Worm (Caenorhabditis elegans) whole organism, young adult: Measurements from ENCODE around the gene zipt-15.
A peak's percentile ranks its signal among the peaks of the same experiment; 100 is the strongest.

Source experiments
- B0261.1 ChIP-seq: sonication (generic microtip); optimal IDR thresholded peaks from 2 replicates; lab custom pipeline; 2016; ENCODE audit warnings: mild to moderate bottlenecking, missing genetic modification characterization, moderate library complexity, missing compliant biosample characterization
- C06A6.2 ChIP-seq: fragments of 200-800 bp; sonication (Bioruptor generic); conservative IDR thresholded peaks from 2 replicates; pipeline ENCODE4 v1.3.6; 2022; ENCODE audit warnings: missing genetic modification characterization, missing compliant biosample characterization
- F49E8.2 ChIP-seq: sonication (generic microtip); optimal IDR thresholded peaks from 3 replicates; lab custom pipeline; 2017; ENCODE audit warnings: missing genetic modification characterization, mild to moderate bottlenecking, missing compliant biosample characterization, antibody characterized with exemption, moderate library complexity; ENCODE audit not compliant: insufficient read depth
- F57A8.1 ChIP-seq: fragments of 200-800 bp; sonication (Bioruptor generic); optimal IDR thresholded peaks from 2 replicates; lab custom pipeline; 2018; ENCODE audit warnings: mild to moderate bottlenecking, missing genetic modification characterization, moderate library complexity, missing compliant biosample characterization
- K12H6.12 ChIP-seq: fragments of 200-800 bp; sonication (Bioruptor generic); optimal IDR thresholded peaks from 2 replicates; lab custom pipeline; 2018; ENCODE audit warnings: mild to moderate bottlenecking, missing genetic modification characterization, missing compliant biosample characterization
- T07F8.4 ChIP-seq: sonication (generic microtip); optimal IDR thresholded peaks from 2 replicates; lab custom pipeline; 2016; ENCODE audit warnings: mild to moderate bottlenecking, missing genetic modification characterization, moderate library complexity, missing compliant biosample characterization
- T26A5.8 ChIP-seq: sonication (generic microtip); optimal IDR thresholded peaks from 2 replicates; lab custom pipeline; 2016; ENCODE audit warnings: missing genetic modification characterization, missing compliant biosample characterization
- Y56A3A.18 ChIP-seq: fragments of 200-800 bp; sonication (Bioruptor generic); IDR thresholded peaks from 2 replicates; pipeline ENCODE4 v1.3.6; 2022; ENCODE audit warnings: missing genetic modification reagents, missing genetic modification characterization, missing compliant biosample characterization
- Y79H2A.3 ChIP-seq: fragments of 200-800 bp; sonication (Bioruptor generic); conservative IDR thresholded peaks from 2 replicates; pipeline ENCODE4 v1.3.6; 2022; ENCODE audit warnings: missing genetic modification reagents, missing genetic modification characterization, missing compliant biosample characterization
- Y95B8A.8 ChIP-seq: fragments of 200-800 bp; sonication (Bioruptor generic); IDR thresholded peaks from 2 replicates; pipeline ENCODE4 v1.3.6; 2022; ENCODE audit warnings: missing genetic modification reagents, missing genetic modification characterization, missing compliant biosample characterization
- ZK185.1 ChIP-seq: sonication (generic microtip); optimal IDR thresholded peaks from 2 replicates; lab custom pipeline; 2016; ENCODE audit warnings: mild to moderate bottlenecking, missing genetic modification characterization, missing compliant biosample characterization; ENCODE audit not compliant: poor library complexity, severe bottlenecking
- ama-1 ChIP-seq, 3 experiments: fragments of 150-350 bp in 1 of 3; sonication (generic microtip) in 2 of 3; optimal IDR thresholded peaks; 2 replicates each; lab custom pipeline; 2014 to 2018; ENCODE audit warnings: missing biosample characterization in 2 of 3, missing genetic modification characterization in 2 of 3, missing genetic modification reagents in 2 of 3
- atf-7 ChIP-seq: sonication (generic microtip); optimal IDR thresholded peaks from 2 replicates; lab custom pipeline; 2017; ENCODE audit warnings: mild to moderate bottlenecking, missing genetic modification characterization, missing compliant biosample characterization
- bed-1 ChIP-seq: fragments of 200-800 bp; sonication (Bioruptor generic); IDR thresholded peaks from 2 replicates; pipeline ENCODE4 v1.3.6; 2022; ENCODE audit warnings: missing genetic modification reagents, missing genetic modification characterization, missing compliant biosample characterization
- cebp-1 ChIP-seq, 2 experiments: fragments of 200-800 bp in 1 of 2; sonication (Bioruptor generic) in 1 of 2; sonication (generic microtip) in 1 of 2; IDR thresholded peaks in 1 of 2; optimal IDR thresholded peaks in 1 of 2; 2 replicates each; pipeline versions ENCODE4 v1.3.6 to Lab custom; 2017 to 2022; ENCODE audit warnings: missing compliant biosample characterization in 2 of 2, missing genetic modification characterization in 2 of 2, mild to moderate bottlenecking in 1 of 2, missing genetic modification reagents in 1 of 2, moderate library complexity in 1 of 2
- cebp-2 ChIP-seq: fragments of 200-800 bp; sonication (Bioruptor generic); IDR thresholded peaks from 2 replicates; pipeline ENCODE4 v1.3.6; 2022; ENCODE audit warnings: missing genetic modification characterization, missing compliant biosample characterization
- ceh-58 ChIP-seq: fragments of 200-800 bp; sonication (Bioruptor generic); IDR thresholded peaks from 2 replicates; pipeline ENCODE4 v1.3.6; 2022; ENCODE audit warnings: missing genetic modification characterization, missing compliant biosample characterization
- ceh-79 ChIP-seq: sonication (generic microtip); optimal IDR thresholded peaks from 2 replicates; lab custom pipeline; 2017; ENCODE audit warnings: mild to moderate bottlenecking, missing genetic modification characterization, missing compliant biosample characterization
- efl-1 ChIP-seq: fragments of 150-350 bp; optimal IDR thresholded peaks from 2 replicates; lab custom pipeline; 2014; ENCODE audit warnings: missing biosample characterization, missing genetic modification reagents, missing genetic modification characterization
- ekl-4 ChIP-seq: fragments of 200-800 bp; sonication (Bioruptor generic); IDR thresholded peaks from 2 replicates; pipeline ENCODE4 v1.3.6; 2022; ENCODE audit warnings: missing genetic modification reagents, missing genetic modification characterization, missing compliant biosample characterization
- hlh-12 ChIP-seq: sonication (generic microtip); optimal IDR thresholded peaks from 2 replicates; lab custom pipeline; 2016; ENCODE audit warnings: missing genetic modification characterization, missing compliant biosample characterization
- hlh-26 ChIP-seq: fragments of 200-800 bp; sonication (Bioruptor generic); conservative IDR thresholded peaks from 2 replicates; pipeline ENCODE4 v1.3.6; 2022; ENCODE audit warnings: missing genetic modification reagents, missing genetic modification characterization, missing compliant biosample characterization
- hmg-20 ChIP-seq: fragments of 200-800 bp; sonication (Bioruptor generic); IDR thresholded peaks from 2 replicates; pipeline ENCODE4 v1.3.6; 2022; ENCODE audit warnings: missing genetic modification reagents, missing genetic modification characterization, missing compliant biosample characterization
- lin-40 ChIP-seq: sonication (generic microtip); optimal IDR thresholded peaks from 2 replicates; lab custom pipeline; 2016; ENCODE audit warnings: missing genetic modification characterization, mild to moderate bottlenecking, missing compliant biosample characterization, missing genotype, missing genetic modification reagents
- lir-1 ChIP-seq: fragments of 200-800 bp; sonication (Bioruptor generic); conservative IDR thresholded peaks from 2 replicates; pipeline ENCODE4 v1.3.6; 2022; ENCODE audit warnings: missing genetic modification reagents, missing genetic modification characterization, missing compliant biosample characterization
- madf-10 ChIP-seq: sonication (generic microtip); optimal IDR thresholded peaks from 2 replicates; lab custom pipeline; 2016; ENCODE audit warnings: mild to moderate bottlenecking, missing genetic modification characterization, missing compliant biosample characterization
- madf-6 ChIP-seq: fragments of 200-800 bp; sonication (Bioruptor generic); IDR thresholded peaks from 2 replicates; pipeline ENCODE4 v1.3.6; 2022; ENCODE audit warnings: missing genetic modification reagents, missing genetic modification characterization, missing compliant biosample characterization
- mxl-1 ChIP-seq: sonication (generic microtip); optimal IDR thresholded peaks from 2 replicates; lab custom pipeline; 2016; ENCODE audit warnings: missing genetic modification characterization, missing compliant biosample characterization
- nfya-1 ChIP-seq: sonication (generic microtip); optimal IDR thresholded peaks from 2 replicates; lab custom pipeline; 2017; ENCODE audit warnings: antibody characterized with exemption, missing compliant biosample characterization, missing genetic modification characterization, borderline replicate concordance; ENCODE audit not compliant: insufficient read depth
- nfyb-1 ChIP-seq: fragments of 200-800 bp; sonication (Bioruptor generic); IDR thresholded peaks from 2 replicates; pipeline ENCODE4 v1.3.6; 2022; ENCODE audit warnings: missing genetic modification reagents, missing genetic modification characterization, missing compliant biosample characterization
- nhr-120 ChIP-seq: fragments of 200-800 bp; sonication (Bioruptor generic); IDR thresholded peaks from 2 replicates; pipeline ENCODE4 v1.3.6; 2022; ENCODE audit warnings: missing genetic modification characterization, missing compliant biosample characterization
- pbrm-1 ChIP-seq: fragments of 200-800 bp; sonication (Bioruptor generic); IDR thresholded peaks from 2 replicates; pipeline ENCODE4 v1.3.6; 2022; ENCODE audit warnings: missing genetic modification reagents, missing genetic modification characterization, missing compliant biosample characterization
- pha-4 ChIP-seq: fragments of 150-350 bp; sonication (generic microtip); optimal IDR thresholded peaks from 2 replicates; lab custom pipeline; 2014; ENCODE audit warnings: missing biosample characterization, missing genetic modification reagents, missing genetic modification characterization
- rcor-1 ChIP-seq: fragments of 200-800 bp; sonication (Bioruptor generic); IDR thresholded peaks from 2 replicates; pipeline ENCODE4 v1.3.6; 2022; ENCODE audit warnings: missing genetic modification reagents, missing genetic modification characterization, missing compliant biosample characterization
- rec-8 ChIP-seq, 2 experiments: sonication (generic microtip); optimal IDR thresholded peaks; 2 replicates each; lab custom pipeline; 2016; ENCODE audit warnings: mild to moderate bottlenecking in 2 of 2, missing genetic modification characterization in 2 of 2, missing genetic modification reagents in 2 of 2, missing genotype in 2 of 2, missing biosample characterization in 1 of 2, missing compliant biosample characterization in 1 of 2, moderate library complexity in 1 of 2
- sdz-38 ChIP-seq: sonication (generic microtip); optimal IDR thresholded peaks from 2 replicates; lab custom pipeline; 2016; ENCODE audit warnings: missing genotype, missing genetic modification characterization, missing compliant biosample characterization
- snpc-1.3 ChIP-seq: sonication (generic microtip); optimal IDR thresholded peaks from 2 replicates; lab custom pipeline; 2017; ENCODE audit warnings: missing genetic modification characterization, mild to moderate bottlenecking, missing compliant biosample characterization, antibody characterized with exemption, moderate library complexity, missing genotype, missing genetic modification reagents; ENCODE audit not compliant: insufficient read depth
- snpc-3.4 ChIP-seq: sonication (generic microtip); optimal IDR thresholded peaks from 2 replicates; lab custom pipeline; 2017; ENCODE audit warnings: missing genetic modification characterization, mild to moderate bottlenecking, missing compliant biosample characterization, antibody characterized with exemption, moderate library complexity, missing genotype, missing genetic modification reagents
- snpc-4 ChIP-seq, 5 experiments: fragments of 150-350 bp in 1 of 5; sonication (generic microtip) in 4 of 5; optimal IDR thresholded peaks; 2 replicates each; lab custom pipeline; 2014 to 2018; ENCODE audit warnings: missing genetic modification characterization in 5 of 5, missing biosample characterization in 3 of 5, antibody characterized with exemption in 2 of 5, mild to moderate bottlenecking in 2 of 5, missing compliant biosample characterization in 2 of 5, missing genotype in 2 of 5, moderate library complexity in 2 of 5, missing genetic modification reagents in 1 of 5
- somi-1 ChIP-seq: fragments of 200-800 bp; sonication (Bioruptor generic); optimal IDR thresholded peaks from 2 replicates; lab custom pipeline; 2018; ENCODE audit warnings: mild to moderate bottlenecking, missing genetic modification characterization, missing compliant biosample characterization
- sptf-2 ChIP-seq: fragments of 200-800 bp; sonication (Bioruptor generic); optimal IDR thresholded peaks from 2 replicates; lab custom pipeline; 2018; ENCODE audit warnings: mild to moderate bottlenecking, missing genetic modification characterization, missing compliant biosample characterization
- tbx-9 ChIP-seq: sonication (generic microtip); optimal IDR thresholded peaks from 2 replicates; lab custom pipeline; 2016; ENCODE audit warnings: borderline replicate concordance, missing genetic modification characterization, inconsistent platforms, missing compliant biosample characterization
- unc-130 ChIP-seq: sonication (generic microtip); optimal IDR thresholded peaks from 2 replicates; lab custom pipeline; 2016; ENCODE audit warnings: missing genetic modification reagents, missing genetic modification characterization, missing compliant biosample characterization
- unc-62 ChIP-seq: fragments of 150-350 bp; optimal IDR thresholded peaks from 2 replicates; lab custom pipeline; 2014; ENCODE audit warnings: missing biosample characterization, missing genetic modification reagents, missing genetic modification characterization
- ztf-18 ChIP-seq: sonication (generic microtip); optimal IDR thresholded peaks from 2 replicates; lab custom pipeline; 2016; ENCODE audit warnings: missing genotype, mild to moderate bottlenecking, missing genetic modification characterization, missing compliant biosample characterization
- ztf-22 ChIP-seq: fragments of 200-800 bp; sonication (Bioruptor generic); optimal IDR thresholded peaks from 2 replicates; lab custom pipeline; 2018; ENCODE audit warnings: mild to moderate bottlenecking, missing genetic modification characterization, moderate library complexity, missing compliant biosample characterization
- ztf-3 ChIP-seq: fragments of 200-800 bp; sonication (Bioruptor generic); optimal IDR thresholded peaks from 2 replicates; lab custom pipeline; 2018; ENCODE audit warnings: mild to moderate bottlenecking, missing genetic modification characterization, missing compliant biosample characterization

The zipt-15 gene

ce11 chrIV:795383-795872 lies 29.3 kb downstream of the zipt-15 start, which contains the start of gene skr-18:
Gene skr-18 (minus strand): TSS chrIV:795433.
- TF ChIP-seq K12H6.12: no peak
- TF ChIP-seq hmg-20: no peak
- TF ChIP-seq cebp-1 (GFP tag; IDR thresholded peaks at IDR 0.05; lab: Robert Waterston, UW): no peak
- peak; percentile 12 for TF ChIP-seq cebp-1 (tag; optimal IDR thresholded peaks at IDR 0.05; lab: Kevin White, UChicago)
- TF ChIP-seq C06A6.2 (GFP tag; lab: Robert Waterston, UW): no peak
- TF ChIP-seq atf-7 (tag; lab: Kevin White, UChicago): no peak
- no peak for TF ChIP-seq snpc-3.4 (tag; lab: Kevin White, UChicago)
- TF ChIP-seq tbx-9 (tag; lab: Kevin White, UChicago): no peak
- no peak for TF ChIP-seq bed-1 (GFP tag; lab: Robert Waterston, UW)
- no peak for TF ChIP-seq hlh-26 (GFP tag; lab: Robert Waterston, UW)
- TF ChIP-seq ztf-22 (GFP tag; lab: Kevin White, UChicago): no peak
- TF ChIP-seq pbrm-1 (GFP tag; lab: Robert Waterston, UW): no peak
- no peak for TF ChIP-seq hlh-12 (tag; lab: Kevin White, UChicago)
- TF ChIP-seq snpc-4 (GFP tag; optimal IDR thresholded peaks at IDR 0.05; lab: Kevin White, UChicago): no peak
- peak in 1 of 4 experiments; percentile 22 for TF ChIP-seq snpc-4 (tag; optimal IDR thresholded peaks at IDR 0.05; lab: Kevin White, UChicago)
- TF ChIP-seq ZK185.1 (tag; lab: Kevin White, UChicago): no peak
- no peak for TF ChIP-seq sptf-2 (GFP tag; lab: Kevin White, UChicago)
- no peak for TF ChIP-seq nfyb-1
- TF ChIP-seq snpc-1.3 (tag; lab: Kevin White, UChicago): peak; percentile 63
- TF ChIP-seq unc-62 (GFP tag; lab: Kevin White, UChicago): no peak
- no peak for TF ChIP-seq Y79H2A.3 (GFP tag; lab: Robert Waterston, UW)
- no peak for TF ChIP-seq ceh-58 (GFP tag; lab: Robert Waterston, UW)
- no peak for TF ChIP-seq ztf-3 (GFP tag; lab: Kevin White, UChicago)
- no peak for TF ChIP-seq ekl-4 (GFP tag; lab: Robert Waterston, UW)
- no peak for TF ChIP-seq mxl-1 (tag; lab: Kevin White, UChicago)
- TF ChIP-seq F57A8.1: no peak
- TF ChIP-seq madf-10 (tag; lab: Kevin White, UChicago): no peak
- no peak for TF ChIP-seq Y56A3A.18 (GFP tag; lab: Robert Waterston, UW)
- no peak for TF ChIP-seq nfya-1 (tag; lab: Kevin White, UChicago)
- no peak for TF ChIP-seq lir-1
- no peak for TF ChIP-seq ztf-18 (tag; lab: Kevin White, UChicago)
- no peak for TF ChIP-seq T26A5.8 (tag; lab: Kevin White, UChicago)
- no peak for TF ChIP-seq efl-1 (GFP tag; lab: Kevin White, UChicago)
- no peak for TF ChIP-seq pha-4
- TF ChIP-seq unc-130 (GFP tag; lab: Kevin White, UChicago): no peak
- TF ChIP-seq rec-8 (tag; optimal IDR thresholded peaks at IDR 0.05; lab: Kevin White, UChicago): no peak
- peak; percentile 65 for TF ChIP-seq madf-6
- TF ChIP-seq ama-1 (optimal IDR thresholded peaks at IDR 0.05; lab: Kevin White, UChicago): no peak
- TF ChIP-seq ama-1 (GFP tag; optimal IDR thresholded peaks at IDR 0.05; lab: Kevin White, UChicago): no peak
- TF ChIP-seq rcor-1: no peak
- TF ChIP-seq T07F8.4: no peak
- no peak for TF ChIP-seq ceh-79 (tag; lab: Kevin White, UChicago)
- no peak for TF ChIP-seq nhr-120 (GFP tag; lab: Robert Waterston, UW)
- no peak for TF ChIP-seq Y95B8A.8
- TF ChIP-seq B0261.1 (tag; lab: Kevin White, UChicago): no peak
- no peak for TF ChIP-seq somi-1 (GFP tag; lab: Kevin White, UChicago)
- TF ChIP-seq sdz-38 (tag; lab: Kevin White, UChicago): no peak
- no peak for TF ChIP-seq lin-40
- TF ChIP-seq F49E8.2 (tag; lab: Kevin White, UChicago): peak; percentile 55
- TF ChIP-seq cebp-2 (GFP tag; lab: Robert Waterston, UW): no peak
